Worm (Caenorhabditis elegans) whole organism, late embryonic: ENCODE data around the gene srj-6.

Source experiments
- C08G9.2 ChIP-seq: sonication (generic microtip); optimal IDR thresholded peaks from 2 replicates; lab custom pipeline; 2016; ENCODE audit warnings: mild to moderate bottlenecking, missing genetic modification characterization, moderate library complexity, missing compliant biosample characterization
- C38D4.7 ChIP-seq: fragments of 200-800 bp; sonication (Bioruptor generic); optimal IDR thresholded peaks from 2 replicates; lab custom pipeline; 2018; ENCODE audit warnings: mild to moderate bottlenecking, missing genetic modification characterization, moderate library complexity, missing compliant biosample characterization
- K02D7.2 ChIP-seq: sonication (generic microtip); optimal IDR thresholded peaks from 2 replicates; lab custom pipeline; 2017; ENCODE audit warnings: mild to moderate bottlenecking, missing genetic modification characterization, missing compliant biosample characterization
- ahr-1 ChIP-seq: sonication (generic microtip); optimal IDR thresholded peaks from 2 replicates; lab custom pipeline; 2016; ENCODE audit warnings: missing genetic modification characterization, missing compliant biosample characterization
- ama-1 ChIP-seq: fragments of 150-350 bp; optimal IDR thresholded peaks from 2 replicates; lab custom pipeline; 2014
- ceh-14 ChIP-seq: sonication (generic microtip); optimal IDR thresholded peaks from 2 replicates; lab custom pipeline; 2016; ENCODE audit warnings: missing genotype, missing genetic modification characterization, missing compliant biosample characterization
- ceh-18 ChIP-seq: sonication (generic microtip); optimal IDR thresholded peaks from 2 replicates; lab custom pipeline; 2016; ENCODE audit warnings: missing genetic modification characterization, missing compliant biosample characterization
- ceh-19 ChIP-seq: fragments of 200-800 bp; sonication (Bioruptor generic); optimal IDR thresholded peaks from 2 replicates; lab custom pipeline; 2018; ENCODE audit warnings: mild to moderate bottlenecking, missing genetic modification characterization, missing compliant biosample characterization
- ceh-2 ChIP-seq: sonication (generic microtip); optimal IDR thresholded peaks from 2 replicates; lab custom pipeline; 2016; ENCODE audit warnings: missing genotype, missing genetic modification characterization, missing compliant biosample characterization
- ceh-22 ChIP-seq: sonication (generic microtip); optimal IDR thresholded peaks from 2 replicates; lab custom pipeline; 2017; ENCODE audit warnings: missing biosample characterization, missing genetic modification characterization
- ceh-24 ChIP-seq: sonication (generic microtip); optimal IDR thresholded peaks from 2 replicates; lab custom pipeline; 2016; ENCODE audit warnings: mild to moderate bottlenecking, missing genetic modification characterization, missing compliant biosample characterization
- ceh-48 ChIP-seq: sonication (generic microtip); optimal IDR thresholded peaks from 2 replicates; lab custom pipeline; 2016; ENCODE audit warnings: missing genetic modification characterization, inconsistent platforms, missing compliant biosample characterization
- ceh-9 ChIP-seq: sonication (generic microtip); optimal IDR thresholded peaks from 2 replicates; lab custom pipeline; 2016; ENCODE audit warnings: mild to moderate bottlenecking, missing genetic modification characterization, inconsistent platforms, missing compliant biosample characterization
- dve-1 ChIP-seq: sonication (generic microtip); optimal IDR thresholded peaks from 2 replicates; lab custom pipeline; 2017; ENCODE audit warnings: antibody characterized with exemption, mild to moderate bottlenecking, missing genetic modification characterization, missing compliant biosample characterization
- elt-2 ChIP-seq: sonication (generic microtip); optimal IDR thresholded peaks from 2 replicates; lab custom pipeline; 2016; ENCODE audit warnings: missing genetic modification reagents, missing genetic modification characterization, missing compliant biosample characterization
- elt-4 ChIP-seq: sonication (generic microtip); optimal IDR thresholded peaks from 2 replicates; lab custom pipeline; 2016; ENCODE audit warnings: missing genetic modification characterization, missing compliant biosample characterization
- ets-4 ChIP-seq: sonication (generic microtip); optimal IDR thresholded peaks from 2 replicates; lab custom pipeline; 2016; ENCODE audit warnings: missing genetic modification characterization, missing compliant biosample characterization
- fax-1 ChIP-seq: sonication (generic microtip); optimal IDR thresholded peaks from 2 replicates; lab custom pipeline; 2016; ENCODE audit warnings: missing genotype, missing genetic modification characterization, missing compliant biosample characterization
- fkh-10 ChIP-seq: fragments of 150-350 bp; optimal IDR thresholded peaks from 2 replicates; lab custom pipeline; 2014; ENCODE audit warnings: missing biosample characterization, missing genetic modification reagents, missing genetic modification characterization
- fkh-6 ChIP-seq: sonication (generic microtip); optimal IDR thresholded peaks from 2 replicates; lab custom pipeline; 2016; ENCODE audit warnings: missing genetic modification characterization, missing compliant biosample characterization
- lim-6 ChIP-seq: sonication (generic microtip); optimal IDR thresholded peaks from 2 replicates; lab custom pipeline; 2016; ENCODE audit warnings: missing genetic modification characterization, missing compliant biosample characterization
- lin-11 ChIP-seq: fragments of 200-800 bp; sonication (Bioruptor generic); optimal IDR thresholded peaks from 2 replicates; lab custom pipeline; 2018; ENCODE audit warnings: mild to moderate bottlenecking, missing genetic modification characterization, missing compliant biosample characterization
- madf-2 ChIP-seq: sonication (generic microtip); optimal IDR thresholded peaks from 2 replicates; lab custom pipeline; 2017; ENCODE audit warnings: missing genetic modification characterization, missing compliant biosample characterization
- mec-3 ChIP-seq: sonication (generic microtip); optimal IDR thresholded peaks from 2 replicates; lab custom pipeline; 2016; ENCODE audit warnings: borderline replicate concordance, missing genetic modification characterization, missing compliant biosample characterization
- nfya-1 ChIP-seq: sonication (generic microtip); optimal IDR thresholded peaks from 2 replicates; lab custom pipeline; 2017; ENCODE audit warnings: missing genetic modification characterization, mild to moderate bottlenecking, missing compliant biosample characterization, antibody characterized with exemption, moderate library complexity
- nhr-232 ChIP-seq: sonication (generic microtip); optimal IDR thresholded peaks from 2 replicates; lab custom pipeline; 2016; ENCODE audit warnings: missing genetic modification characterization, missing compliant biosample characterization
- npax-4 ChIP-seq: sonication (generic microtip); optimal IDR thresholded peaks from 2 replicates; lab custom pipeline; 2016; ENCODE audit warnings: missing genetic modification characterization, missing compliant biosample characterization
- pat-9 ChIP-seq: fragments of 200-800 bp; sonication (Bioruptor generic); optimal IDR thresholded peaks from 2 replicates; lab custom pipeline; 2018; ENCODE audit warnings: mild to moderate bottlenecking, missing genetic modification characterization, moderate library complexity, missing compliant biosample characterization
- pax-1 ChIP-seq: fragments of 150-350 bp; optimal IDR thresholded peaks from 2 replicates; lab custom pipeline; 2014; ENCODE audit warnings: missing biosample characterization, missing genetic modification characterization
- pha-2 ChIP-seq: sonication (generic microtip); optimal IDR thresholded peaks from 2 replicates; lab custom pipeline; 2017; ENCODE audit warnings: mild to moderate bottlenecking, missing genetic modification characterization, missing compliant biosample characterization
- pha-4 ChIP-seq: fragments of 150-350 bp; optimal IDR thresholded peaks from 2 replicates; lab custom pipeline; 2018; ENCODE audit warnings: missing biosample characterization, missing genetic modification reagents, missing genetic modification characterization
- ref-2 ChIP-seq: sonication (generic microtip); optimal IDR thresholded peaks from 2 replicates; lab custom pipeline; 2016; ENCODE audit warnings: missing genetic modification characterization, missing compliant biosample characterization
- sdc-2 ChIP-seq: sonication (generic microtip); optimal IDR thresholded peaks from 2 replicates; lab custom pipeline; 2016; ENCODE audit warnings: missing genotype, missing genetic modification characterization, missing compliant biosample characterization
- sox-2 ChIP-seq: fragments of 200-800 bp; sonication (Bioruptor generic); IDR thresholded peaks from 2 replicates; pipeline ENCODE4 v1.3.6; 2022; ENCODE audit warnings: missing genetic modification reagents, missing genetic modification characterization, missing compliant biosample characterization
- sox-4 ChIP-seq: sonication (generic microtip); optimal IDR thresholded peaks from 2 replicates; lab custom pipeline; 2017; ENCODE audit warnings: mild to moderate bottlenecking, missing genetic modification characterization, inconsistent platforms, missing compliant biosample characterization
- syd-9 ChIP-seq: sonication (generic microtip); optimal IDR thresholded peaks from 2 replicates; lab custom pipeline; 2016; ENCODE audit warnings: mild to moderate bottlenecking, missing genetic modification characterization, moderate library complexity, missing compliant biosample characterization
- unc-3 ChIP-seq, 2 experiments: fragments of 200-800 bp in 1 of 2; sonication (Bioruptor generic) in 1 of 2; sonication (generic microtip) in 1 of 2; conservative IDR thresholded peaks in 1 of 2; optimal IDR thresholded peaks in 1 of 2; 2 replicates each; pipeline versions ENCODE4 v1.3.6 to Lab custom; 2016 to 2022; ENCODE audit warnings: missing compliant biosample characterization in 2 of 2, missing genetic modification characterization in 2 of 2, missing genetic modification reagents in 1 of 2
- unc-42 ChIP-seq: sonication (generic microtip); optimal IDR thresholded peaks from 2 replicates; lab custom pipeline; 2016; ENCODE audit warnings: missing genotype, missing genetic modification characterization, missing compliant biosample characterization
- unc-55 ChIP-seq: sonication (generic microtip); optimal IDR thresholded peaks from 2 replicates; lab custom pipeline; 2017; ENCODE audit warnings: missing biosample characterization, missing genetic modification reagents, missing genetic modification characterization
- unc-86 ChIP-seq: sonication (generic microtip); optimal IDR thresholded peaks from 2 replicates; lab custom pipeline; 2016; ENCODE audit warnings: missing genetic modification characterization, missing compliant biosample characterization
- zip-5 ChIP-seq: sonication (generic microtip); optimal IDR thresholded peaks from 2 replicates; lab custom pipeline; 2016; ENCODE audit warnings: missing genetic modification characterization, missing compliant biosample characterization
- ztf-16 ChIP-seq: sonication (generic microtip); optimal IDR thresholded peaks from 2 replicates; lab custom pipeline; 2017; ENCODE audit warnings: missing genetic modification characterization, missing compliant biosample characterization

The srj-6 gene

ce11 chrV:622902-623301, 31.4 kb downstream of the srj-6 start, which contains the start of gene F48G7.5:
F48G7.5 (minus strand) TSS chrV:622935.
- TF ChIP-seq fkh-10 (no peak), C08G9.2 (tag; lab: Kevin White, UChicago) (no peak), pax-1 (tag; lab: Kevin White, UChicago) (no peak), ets-4 (tag; lab: Kevin White, UChicago) (no peak), ceh-22 (no peak), madf-2 (tag; lab: Kevin White, UChicago) (no peak), ceh-19 (GFP tag; lab: Kevin White, UChicago) (no peak), dve-1 (tag; lab: Kevin White, UChicago) (no peak), ceh-14 (tag; lab: Kevin White, UChicago) (no peak)

ce11 chrV:620987-621386, 33.3 kb downstream of the srj-6 start:
- TF ChIP-seq sox-4 (no peak), ceh-14 (tag; lab: Kevin White, UChicago) (no peak), ceh-9 (no peak)

- TF ChIP-seq ceh-48 (no peak), unc-86 (no peak), unc-55 (peak; percentile 83), ceh-18 (tag; lab: Kevin White, UChicago) (peak; percentile 14)
These were observed 35.2 kb downstream of the srj-6 start, which contains the start of gene F48G7.4 for ce11 chrV:619054-619453. F48G7.4 (plus strand) TSS chrV:619453.

ce11 chrV:617917-618316, 36.4 kb downstream of the srj-6 start:
- no peak for TF ChIP-seq madf-2 (tag; lab: Kevin White, UChicago)
- TF ChIP-seq elt-2 (tag; lab: Kevin White, UChicago): no peak
- no peak for TF ChIP-seq npax-4 (tag; lab: Kevin White, UChicago)
- TF ChIP-seq C38D4.7 (GFP tag; lab: Kevin White, UChicago): no peak
- TF ChIP-seq ahr-1 (tag; lab: Kevin White, UChicago): no peak
- no peak for TF ChIP-seq pha-4 (tag; lab: Kevin White, UChicago)
- no peak for TF ChIP-seq unc-55
- no peak for TF ChIP-seq lin-11
- no peak for TF ChIP-seq ceh-2
- no peak for TF ChIP-seq unc-42
- no peak for TF ChIP-seq ama-1 (lab: Kevin White, UChicago)
- no peak for TF ChIP-seq nhr-232 (tag; lab: Kevin White, UChicago)
- TF ChIP-seq fkh-6 (tag; lab: Kevin White, UChicago): no peak
- TF ChIP-seq ref-2 (tag; lab: Kevin White, UChicago): no peak
- no peak for TF ChIP-seq mec-3 (tag; lab: Kevin White, UChicago)
- TF ChIP-seq ceh-24: no peak
- TF ChIP-seq unc-3 (GFP tag; conservative IDR thresholded peaks at IDR 0.05; lab: Robert Waterston, UW): no peak
- TF ChIP-seq unc-3 (tag; optimal IDR thresholded peaks at IDR 0.05; lab: Kevin White, UChicago): no peak
- TF ChIP-seq fkh-10: no peak
- TF ChIP-seq elt-4 (tag; lab: Kevin White, UChicago): no peak
- TF ChIP-seq, all 69 proteins: peak for 0

DNA sequence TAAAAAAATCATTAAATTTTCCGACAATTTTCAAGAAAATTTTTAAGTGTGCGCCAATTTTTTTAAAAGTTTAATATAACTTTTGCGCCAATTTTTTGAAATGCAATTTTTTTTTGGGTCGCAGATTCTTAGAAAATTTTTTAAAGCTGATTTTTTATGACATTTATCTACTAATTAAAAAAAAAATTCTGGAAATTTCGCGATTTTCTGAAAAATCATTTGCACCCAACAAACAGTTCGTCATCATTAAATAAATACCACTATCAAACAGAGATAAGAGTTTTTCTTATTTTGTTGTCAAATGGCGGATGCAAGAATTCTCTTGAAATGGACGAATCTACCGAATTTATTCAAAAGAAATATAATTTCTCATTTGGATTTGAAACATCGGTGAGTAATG, 39.0 kb downstream of the srj-6 start, which contains the start of gene F48G7.13:
TSS of gene F48G7.13 (plus strand) at position 301 of the 400 bp plus-strand sequence.
- TF ChIP-seq fkh-10 (no peak), zip-5 (tag; lab: Kevin White, UChicago) (no peak), madf-2 (tag; lab: Kevin White, UChicago) (no peak), sdc-2 (tag; lab: Kevin White, UChicago) (no peak), npax-4 (tag; lab: Kevin White, UChicago) (no peak), sox-2 (GFP tag; lab: Robert Waterston, UW) (no peak), pat-9 (tag; lab: Kevin White, UChicago) (no peak), syd-9 (tag; lab: Kevin White, UChicago) (no peak), lim-6 (tag; lab: Kevin White, UChicago) (no peak), pha-2 (tag; lab: Kevin White, UChicago) (no peak), lin-11 (no peak), ztf-16 (tag; lab: Kevin White, UChicago) (no peak), unc-3 (GFP tag; conservative IDR thresholded peaks at IDR 0.05; lab: Robert Waterston, UW) (no peak), unc-3 (tag; optimal IDR thresholded peaks at IDR 0.05; lab: Kevin White, UChicago) (no peak), nfya-1 (tag; lab: Kevin White, UChicago) (no peak), fax-1 (tag; lab: Kevin White, UChicago) (no peak), pha-4 (tag; lab: Kevin White, UChicago) (no peak), pax-1 (tag; lab: Kevin White, UChicago) (no peak), K02D7.2 (tag; lab: Kevin White, UChicago) (no peak), nhr-232 (tag; lab: Kevin White, UChicago) (no peak)
